Worm (Caenorhabditis elegans): Measurements from ENCODE around the gene shpk-1.

shpk-1 gene

DNA sequence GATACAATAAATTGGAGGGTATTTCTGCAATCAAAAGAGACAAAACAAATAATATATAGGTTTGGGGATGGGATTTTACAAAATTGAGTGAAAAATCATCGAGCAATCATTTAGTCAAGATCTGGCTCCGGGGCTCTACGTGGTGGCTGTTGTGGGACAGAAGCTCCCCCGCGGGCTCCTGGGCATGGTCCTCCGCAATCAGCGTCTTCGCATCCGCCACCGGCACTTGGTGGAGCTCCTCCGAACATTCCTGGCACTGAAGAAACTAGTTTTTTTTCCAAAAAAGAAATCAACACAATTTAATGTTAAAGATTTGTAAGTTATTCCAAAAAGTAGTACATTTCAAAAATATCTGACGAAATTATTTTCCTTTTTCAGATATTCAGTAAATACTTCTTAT is 6.9 kb downstream of the shpk-1 start:
- no peak for TF ChIP-seq unc-62 (GFP tag; optimal IDR thresholded peaks at IDR 0.05)

DNA sequence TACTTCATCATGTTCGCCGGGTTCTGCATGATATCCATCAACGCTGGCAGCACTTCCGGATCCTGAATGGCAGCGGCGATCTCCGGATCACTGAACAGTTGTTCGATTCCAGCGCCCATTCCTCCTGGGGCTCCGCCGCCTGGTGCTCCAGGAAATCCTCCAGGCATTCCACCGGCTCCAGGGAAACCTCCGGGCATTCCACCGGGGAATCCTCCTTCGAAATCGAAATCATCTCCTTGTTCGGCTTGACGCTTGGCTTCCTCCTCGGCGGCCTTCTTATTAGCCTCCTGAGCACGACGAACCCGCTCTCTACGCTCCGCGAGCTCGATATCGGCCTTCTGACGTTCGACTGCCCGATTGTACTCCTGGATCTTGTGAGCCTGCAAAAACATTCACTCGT is 7.7 kb downstream of the shpk-1 start:
- no peak for TF ChIP-seq unc-62 (GFP tag; optimal IDR thresholded peaks at IDR 0.05)

DNA sequence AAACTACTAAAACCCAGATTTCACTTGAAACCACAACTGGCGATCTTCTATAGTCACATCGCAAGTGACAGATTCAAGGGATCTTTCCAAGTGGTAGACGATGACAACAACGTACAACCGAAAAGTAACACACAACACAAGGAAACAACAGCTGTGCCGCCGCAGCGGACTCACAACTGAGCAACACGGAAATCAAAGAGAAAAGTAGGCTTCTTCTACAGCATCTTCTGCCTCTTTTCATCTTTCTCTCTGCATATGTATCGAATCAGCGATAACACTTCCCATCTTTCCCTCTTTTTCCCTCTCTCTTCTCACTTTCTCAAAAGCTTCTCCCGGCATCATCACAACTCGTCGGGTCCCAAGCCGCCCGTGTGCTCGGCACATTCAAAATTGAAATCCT is 9.0 kb downstream of the shpk-1 start, which contains the start of gene T12D8.9:
Gene T12D8.9 (plus strand): TSS at position 312 of the 400 bp plus-strand sequence.
- TF ChIP-seq unc-62 (GFP tag; optimal IDR thresholded peaks at IDR 0.05): no peak

DNA sequence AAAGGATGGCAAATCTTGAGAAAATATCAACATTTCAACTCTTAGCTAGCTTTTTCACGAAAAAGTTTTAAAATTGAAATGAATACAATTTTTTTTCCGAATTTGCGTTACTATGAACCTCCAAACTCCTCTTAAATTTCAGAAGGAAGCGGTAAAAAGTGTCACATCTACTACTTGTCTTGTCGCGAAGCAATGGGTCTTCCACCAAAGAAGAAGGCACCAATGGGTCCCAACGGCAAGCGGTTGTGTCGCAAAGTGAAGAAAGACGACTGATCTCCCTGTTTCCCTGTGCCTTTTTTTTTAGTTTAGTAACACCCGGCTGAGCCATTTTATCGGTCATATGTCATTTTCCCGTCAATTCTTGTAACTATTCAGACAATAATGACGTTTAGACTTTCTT is 13.2 kb downstream of the shpk-1 start:
- TF ChIP-seq unc-62 (GFP tag; optimal IDR thresholded peaks at IDR 0.05): no peak

DNA sequence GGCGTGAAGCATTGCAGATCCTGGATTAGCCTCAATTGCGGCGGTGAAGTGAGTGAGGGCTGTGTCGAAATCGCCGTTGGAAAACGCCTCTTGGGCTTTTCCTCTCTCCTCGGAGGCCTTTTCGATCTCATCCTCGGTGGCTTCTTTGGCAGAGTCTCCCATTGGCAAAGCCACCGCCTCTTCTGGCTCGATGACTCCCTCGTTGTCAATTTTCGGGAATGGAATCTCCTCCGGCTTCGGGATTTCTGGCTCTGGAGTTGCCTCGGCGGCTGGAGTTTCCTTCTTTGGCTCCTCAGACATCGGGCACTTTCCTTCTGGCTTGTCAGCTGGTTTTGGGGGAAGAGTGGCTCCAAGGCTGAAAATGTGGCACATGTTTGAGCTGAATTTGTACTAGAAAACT is 13.9 kb downstream of the shpk-1 start:
- TF ChIP-seq unc-62 (GFP tag; optimal IDR thresholded peaks at IDR 0.05): no peak

DNA sequence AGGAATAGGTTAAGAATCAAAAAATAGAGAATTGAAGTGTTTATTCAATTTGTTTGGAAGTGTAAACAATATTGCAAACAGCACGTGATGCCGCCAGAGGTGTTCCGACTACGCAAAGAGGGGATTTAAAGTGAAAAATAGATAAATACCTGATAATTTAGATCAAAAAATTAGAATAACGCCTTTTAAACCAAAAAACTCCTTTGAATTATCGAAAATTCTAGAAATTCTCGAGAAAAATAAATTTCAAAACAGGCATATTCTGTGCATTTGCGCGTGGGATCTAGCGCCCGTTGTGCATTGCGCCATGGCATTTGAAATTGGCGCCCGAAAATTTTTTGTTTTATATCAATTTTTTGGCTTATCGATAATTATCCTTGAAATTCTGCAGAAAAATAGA is 14.4 kb downstream of the shpk-1 start, which contains the start of gene hip-1:
Gene hip-1 (minus strand): TSS at position 225 of the 400 bp plus-strand sequence.
- TF ChIP-seq unc-62 (GFP tag; optimal IDR thresholded peaks at IDR 0.05): no peak

DNA sequence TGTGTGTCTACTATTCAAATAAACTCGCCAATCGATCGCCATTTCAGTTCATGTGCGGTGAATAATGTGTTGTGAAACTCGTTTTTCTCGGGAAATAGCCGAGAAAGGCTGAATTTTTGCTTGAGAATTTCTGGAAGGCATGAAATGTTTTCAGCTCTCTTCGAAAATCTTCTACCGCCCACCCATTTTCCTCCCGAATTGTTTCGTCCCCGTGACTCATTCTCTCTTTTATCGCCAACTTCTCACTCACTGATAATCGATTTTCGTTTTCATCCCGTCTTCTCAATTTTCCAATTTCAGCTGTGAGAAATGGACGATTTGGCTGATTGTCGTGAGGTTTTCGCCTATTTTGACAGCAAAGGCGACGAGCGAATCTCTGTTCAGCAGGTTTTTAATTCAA is 15.2 kb downstream of the shpk-1 start, which contains the start of gene mlc-5:
Gene mlc-5 (plus strand): TSS at position 301 of the 400 bp plus-strand sequence.
- TF ChIP-seq unc-62 (GFP tag; optimal IDR thresholded peaks at IDR 0.05): no peak

DNA sequence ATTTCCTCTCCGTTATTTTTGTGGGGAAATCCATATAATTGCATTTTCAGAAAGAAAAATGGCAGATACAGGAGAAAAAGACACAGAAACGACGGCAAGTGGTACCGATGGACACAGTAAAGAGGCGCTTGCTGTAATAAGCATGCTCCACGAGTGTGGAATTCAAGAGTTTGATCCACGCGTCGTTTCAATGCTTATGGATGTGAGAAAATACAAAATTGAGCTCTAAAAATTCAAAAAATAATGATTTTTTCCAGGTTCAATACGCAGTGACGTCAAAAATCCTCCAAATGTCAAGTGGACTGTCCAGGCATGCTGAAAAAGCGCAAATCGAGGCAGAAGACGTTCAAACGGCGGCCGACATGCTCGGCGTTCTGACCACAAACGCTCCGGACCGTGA is 16.4 kb downstream of the shpk-1 start, which contains the start of gene taf-9:
Gene taf-9 (plus strand): TSS at position 51 of the 400 bp plus-strand sequence.
- no peak for TF ChIP-seq unc-62 (GFP tag; optimal IDR thresholded peaks at IDR 0.05)

DNA sequence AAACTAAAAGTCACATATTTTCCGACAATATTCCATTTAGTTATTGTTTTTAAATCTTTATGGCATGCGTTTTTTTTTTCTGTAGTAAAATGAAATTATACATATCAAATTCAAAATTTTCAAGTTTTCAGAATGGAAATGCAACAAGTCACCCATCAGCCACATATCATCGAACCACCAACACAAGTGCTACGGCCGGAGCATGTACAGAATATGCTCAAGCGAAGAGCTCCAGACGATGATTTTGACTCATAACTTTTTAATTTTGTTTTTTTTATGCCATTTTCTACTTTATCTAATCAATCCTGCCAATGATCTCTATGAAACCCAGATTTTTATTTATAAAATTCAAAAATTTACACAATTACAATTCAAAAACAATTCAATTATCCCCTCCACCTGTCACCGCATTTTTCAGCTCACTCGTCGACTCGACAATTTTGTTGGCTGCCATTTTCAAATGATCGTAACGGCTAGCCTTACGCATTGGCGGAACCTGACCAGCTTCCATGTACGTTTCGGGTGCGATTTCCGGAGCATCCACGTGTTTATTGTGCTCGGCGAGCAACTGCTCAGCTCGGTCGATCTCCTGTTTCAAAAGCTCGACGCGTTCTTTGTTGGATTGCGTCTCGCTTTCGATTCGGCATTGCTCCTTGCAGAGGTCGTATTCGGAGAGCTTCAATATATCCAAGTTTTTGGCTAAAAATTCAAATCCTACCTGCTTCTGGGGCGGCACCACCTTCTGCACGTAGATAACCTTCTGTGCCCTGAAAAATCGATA is 18.0 kb downstream of the shpk-1 start:
- TF ChIP-seq unc-62 (GFP tag; optimal IDR thresholded peaks at IDR 0.05): no peak

DNA sequence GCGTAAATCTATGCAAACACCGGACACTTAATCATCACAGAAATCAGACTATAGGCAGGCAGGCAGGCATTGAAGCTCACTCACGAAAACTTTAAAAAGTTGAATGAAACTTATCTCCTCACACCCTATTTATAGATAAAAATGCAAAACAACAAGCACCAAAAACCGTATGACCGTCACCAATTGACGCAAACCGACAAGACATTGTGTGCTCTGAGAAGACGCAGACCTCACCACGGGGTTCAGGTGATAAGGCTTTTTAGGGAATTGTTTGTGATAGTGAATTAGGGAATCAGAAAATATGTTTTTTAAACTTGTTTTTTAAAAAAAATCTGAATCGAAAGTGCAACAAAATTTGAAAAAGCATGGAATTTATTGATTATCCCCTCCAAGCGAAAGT is 18.9 kb downstream of the shpk-1 start, which contains the start of gene T12D8.5:
Gene T12D8.5 (minus strand): TSS at position 95 of the 400 bp plus-strand sequence.
- TF ChIP-seq unc-62 (GFP tag; optimal IDR thresholded peaks at IDR 0.05): no peak

DNA sequence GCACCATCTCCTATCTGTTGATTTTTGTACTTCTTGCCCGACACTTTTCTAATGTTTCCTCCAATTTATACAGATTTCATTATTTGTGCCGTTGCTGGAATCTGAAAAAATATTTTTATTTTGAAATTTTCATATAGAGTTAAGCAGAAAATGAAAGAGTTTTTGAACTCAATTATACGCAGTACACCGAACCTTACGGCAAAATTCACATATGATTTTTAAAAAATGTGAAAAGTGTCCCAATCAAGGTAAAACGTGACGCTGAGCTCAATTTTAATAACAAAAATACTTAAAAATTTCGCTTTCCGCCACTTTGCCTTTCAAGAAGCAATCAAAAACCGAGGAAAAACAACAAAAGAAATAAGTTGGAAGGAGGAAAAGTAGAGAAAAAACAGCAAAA is 22.9 kb downstream of the shpk-1 start, which contains the start of gene arrd-17:
Gene arrd-17 (minus strand): TSS at position 101 of the 400 bp plus-strand sequence.
- TF ChIP-seq unc-62 (GFP tag; optimal IDR thresholded peaks at IDR 0.05): no peak

DNA sequence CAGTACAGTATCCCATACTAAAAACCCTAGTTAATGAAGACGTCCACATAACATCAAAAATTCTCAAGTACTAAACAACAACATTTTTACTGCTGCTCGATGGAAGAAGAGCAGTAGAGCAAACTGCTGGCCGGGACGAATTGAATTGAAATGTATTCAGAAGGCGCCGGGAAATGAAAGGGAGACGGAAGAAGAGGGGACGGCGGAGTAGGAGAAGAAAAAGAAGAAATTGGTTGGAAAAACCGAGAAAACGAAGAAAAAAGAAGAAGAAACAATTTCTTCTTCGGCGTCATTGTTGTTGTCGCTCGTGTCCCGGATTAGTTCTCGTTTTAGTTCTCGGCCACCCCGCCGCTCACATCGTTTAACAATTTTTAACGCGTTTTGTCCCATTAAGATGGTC is 26.0 kb downstream of the shpk-1 start:
- no peak for TF ChIP-seq unc-62 (GFP tag; optimal IDR thresholded peaks at IDR 0.05)

DNA sequence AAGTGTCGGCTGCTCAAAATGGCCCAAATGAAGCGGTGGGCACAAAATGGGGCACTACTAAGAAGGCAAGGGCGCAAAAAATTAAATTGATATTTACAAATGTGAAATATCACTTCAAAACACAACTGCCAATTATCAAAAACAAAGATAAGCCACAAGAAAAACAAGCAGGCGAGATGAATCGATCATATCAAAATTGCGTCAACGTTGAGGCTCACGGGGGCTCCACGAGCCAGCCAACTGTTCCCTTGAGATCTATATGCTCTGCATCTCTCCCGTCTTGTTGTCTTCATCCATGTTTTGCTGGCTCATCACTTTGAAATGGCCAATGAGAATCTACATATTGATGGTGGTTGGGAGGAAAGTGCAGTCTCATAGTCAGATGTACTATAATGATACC is 27.4 kb downstream of the shpk-1 start:
- no peak for TF ChIP-seq unc-62 (GFP tag; optimal IDR thresholded peaks at IDR 0.05)

DNA sequence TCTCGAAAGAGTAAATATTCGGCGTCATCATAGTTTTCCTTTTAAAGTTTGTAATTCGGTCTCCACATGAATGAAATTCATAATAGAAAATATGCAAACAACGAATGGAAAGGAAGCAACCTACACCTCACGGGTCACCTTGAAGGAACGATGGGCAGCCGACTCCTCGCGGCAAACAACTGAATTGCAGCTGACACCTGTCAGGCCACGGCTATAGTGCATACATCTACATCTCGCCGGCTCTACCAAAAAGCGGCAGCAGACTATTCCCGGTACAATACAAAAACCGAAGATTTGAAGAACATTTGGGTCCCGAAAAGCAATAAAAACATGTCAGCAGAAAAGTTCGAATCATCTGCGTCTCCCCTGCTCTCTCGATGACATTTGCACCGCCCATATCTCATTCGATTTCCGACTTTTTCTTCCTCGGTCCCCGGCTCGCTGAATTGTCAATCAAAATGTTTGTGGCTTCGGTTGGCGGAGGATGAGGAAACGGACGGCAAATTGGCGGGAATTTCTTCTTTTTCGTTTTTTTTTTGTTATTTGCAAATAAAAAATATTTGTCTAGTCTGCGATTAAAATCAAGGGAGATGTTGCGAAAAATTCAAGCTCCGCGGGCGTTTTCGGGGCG is 28.0 kb downstream of the shpk-1 start:
- no peak for TF ChIP-seq unc-62 (GFP tag; optimal IDR thresholded peaks at IDR 0.05)

DNA sequence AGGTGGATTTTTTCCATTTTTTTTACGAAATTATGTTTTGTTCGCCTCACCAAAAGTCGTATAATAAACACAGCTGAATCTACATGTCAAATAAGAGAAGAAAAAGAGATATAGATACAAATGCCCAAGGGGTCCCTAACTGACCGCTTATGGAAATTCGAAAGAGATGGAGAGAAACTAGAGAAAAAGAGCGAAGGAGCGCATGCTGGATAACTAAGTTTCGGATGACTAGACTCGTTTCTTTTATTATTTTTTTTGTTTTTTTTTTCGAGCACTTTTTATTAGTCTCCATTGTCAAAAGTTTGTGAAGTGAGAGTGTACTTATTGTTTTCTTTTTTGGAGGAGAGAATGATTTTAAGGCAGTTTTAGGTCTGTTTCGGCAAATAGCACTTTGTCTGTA is 29.9 kb downstream of the shpk-1 start:
- TF ChIP-seq unc-62 (GFP tag; optimal IDR thresholded peaks at IDR 0.05): no peak

DNA sequence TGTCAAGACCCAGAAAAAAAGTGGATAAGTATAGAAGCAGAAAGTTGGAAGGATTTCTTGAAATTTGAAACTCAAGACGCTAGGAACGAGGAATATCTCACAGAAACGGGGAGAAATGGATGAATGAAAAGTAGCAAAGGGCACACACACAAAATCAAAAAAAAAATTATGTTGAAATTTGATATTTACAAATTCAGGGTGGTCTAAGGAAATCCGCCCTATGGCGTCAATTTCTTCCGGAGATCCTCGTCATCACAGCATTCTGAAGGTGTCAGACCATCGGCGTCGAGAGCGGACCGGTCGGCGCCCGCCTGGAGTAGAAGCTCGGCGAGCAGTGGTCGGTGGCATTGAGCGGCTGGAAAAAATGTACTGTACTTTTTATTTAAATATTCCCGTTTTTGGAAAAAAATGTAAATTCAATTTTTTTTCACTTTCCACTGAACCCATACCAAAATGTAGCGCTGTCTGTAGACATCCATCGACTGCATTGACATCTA is 32.2 kb downstream of the shpk-1 start:
- no peak for TF ChIP-seq unc-62 (GFP tag; optimal IDR thresholded peaks at IDR 0.05)

DNA sequence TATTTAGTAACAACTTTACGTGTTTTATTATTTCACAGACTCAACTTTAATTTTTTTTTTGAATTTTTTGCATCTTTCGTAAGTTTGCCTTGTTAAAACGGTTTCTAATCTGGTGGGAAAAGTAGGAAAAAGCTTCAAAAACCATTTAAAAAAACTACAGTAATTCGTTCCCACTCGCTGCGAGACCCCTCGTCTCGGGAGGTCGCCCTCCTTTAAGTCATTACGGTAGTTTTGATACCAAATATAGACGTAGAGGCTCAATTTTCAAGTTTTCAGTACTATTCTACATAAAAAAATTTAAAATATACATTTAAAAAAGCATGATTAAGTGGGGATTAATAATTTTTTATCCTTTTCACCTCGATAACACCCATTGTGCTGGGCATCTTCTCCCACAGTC is 33.0 kb downstream of the shpk-1 start:
- no peak for TF ChIP-seq unc-62 (GFP tag; optimal IDR thresholded peaks at IDR 0.05)
